Fruit fly (Drosophila melanogaster) whole organism, adult: ENCODE measurements around the gene CG13856.

ENCODE experiments used
- Hr96 ChIP-seq: fragments of 200-800 bp; sonication (Bioruptor generic); optimal IDR thresholded peaks from 2 replicates; lab custom pipeline; 2016; ENCODE audit warnings: missing biosample characterization, missing genetic modification characterization
- Mnt ChIP-seq: fragments of 200-800 bp; sonication (Bioruptor generic); optimal IDR thresholded peaks from 2 replicates; lab custom pipeline; 2016; ENCODE audit warnings: missing biosample characterization, mild to moderate bottlenecking, missing genetic modification characterization
- cnc ChIP-seq, 2 experiments: fragments of >200 bp; optimal IDR thresholded peaks; 2 replicates each; lab custom pipeline; 2017
- ovo ChIP-seq: fragments of 200-800 bp; sonication (Bioruptor generic); optimal IDR thresholded peaks from 2 replicates; lab custom pipeline; 2016; ENCODE audit warnings: missing biosample characterization, missing genetic modification characterization
- tj ChIP-seq: fragments of 200-800 bp; sonication (Bioruptor generic); optimal IDR thresholded peaks from 3 replicates; lab custom pipeline; 2017; ENCODE audit warnings: missing biosample characterization, mild to moderate bottlenecking, missing genetic modification characterization, moderate library complexity

DNA sequence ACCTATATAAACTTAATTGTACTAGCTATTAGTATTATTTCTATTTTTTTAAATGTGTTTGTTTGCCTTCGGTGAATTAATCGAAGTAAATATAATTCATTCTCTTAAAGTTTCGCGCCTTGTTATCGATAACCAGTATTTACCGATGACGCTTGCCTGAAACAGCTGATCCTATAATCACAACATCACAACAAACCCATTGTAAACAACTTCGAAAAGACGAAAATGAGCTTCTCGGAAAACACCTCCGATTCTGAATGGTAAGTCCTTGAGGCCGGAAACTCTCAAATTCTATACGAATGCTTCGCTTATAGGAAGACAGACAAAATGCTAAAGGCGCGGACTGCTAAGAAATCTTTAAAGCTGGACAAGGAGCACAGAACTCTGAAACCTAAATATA is 22.5 kb upstream of the CG13856 start, which contains the start of gene CG34149:
- TF ChIP-seq Hr96, result no peak
- TF ChIP-seq tj (GFP tag; lab: Kevin White, UChicago), result no peak
- TF ChIP-seq ovo, result no peak
- TF ChIP-seq Mnt, result no peak
- no peak for TF ChIP-seq cnc (optimal IDR thresholded peaks at IDR 0.05; lab: Kevin White, UChicago)
